Worm (Caenorhabditis elegans) whole organism, L1 larva: ENCODE data around the gene ttn-1.

Source experiments
- C04F5.9 ChIP-seq: sonication (generic microtip); optimal IDR thresholded peaks from 2 replicates; lab custom pipeline; 2016; ENCODE audit warnings: missing genetic modification characterization, missing compliant biosample characterization
- C34B4.2 ChIP-seq: sonication (generic microtip); optimal IDR thresholded peaks from 2 replicates; lab custom pipeline; 2017; ENCODE audit warnings: mild to moderate bottlenecking, missing genetic modification characterization, missing compliant biosample characterization
- aly-2 ChIP-seq: fragments of 150-350 bp; optimal IDR thresholded peaks from 2 replicates; lab custom pipeline; 2014; ENCODE audit warnings: missing biosample characterization, missing genetic modification characterization
- ama-1 ChIP-seq: fragments of 150-350 bp; optimal IDR thresholded peaks from 2 replicates; lab custom pipeline; 2014
- ceh-63 ChIP-seq: fragments of 200-800 bp; sonication (Bioruptor generic); optimal IDR thresholded peaks from 2 replicates; lab custom pipeline; 2018; ENCODE audit warnings: mild to moderate bottlenecking, missing genetic modification characterization, missing compliant biosample characterization
- ceh-8 ChIP-seq: fragments of 200-800 bp; sonication (Bioruptor generic); optimal IDR thresholded peaks from 2 replicates; lab custom pipeline; 2018; ENCODE audit warnings: mild to moderate bottlenecking, missing genetic modification characterization, moderate library complexity, missing compliant biosample characterization
- ceh-82 ChIP-seq, 3 experiments: fragments of 150-350 bp in 1 of 3; sonication (generic microtip) in 2 of 3; optimal IDR thresholded peaks; 2 replicates each; lab custom pipeline; 2014 to 2017; ENCODE audit warnings: missing biosample characterization in 3 of 3, missing genetic modification characterization in 3 of 3
- ceh-88 ChIP-seq: fragments of 200-800 bp; sonication (Bioruptor generic); IDR thresholded peaks from 2 replicates; pipeline ENCODE4 v1.3.6; 2022; ENCODE audit warnings: missing genetic modification characterization, missing compliant biosample characterization
- ceh-90 ChIP-seq: sonication (generic microtip); optimal IDR thresholded peaks from 2 replicates; lab custom pipeline; 2016; ENCODE audit warnings: missing genetic modification characterization, missing compliant biosample characterization
- ces-1 ChIP-seq: fragments of 150-350 bp; optimal IDR thresholded peaks from 2 replicates; lab custom pipeline; 2014; ENCODE audit warnings: missing biosample characterization, missing genetic modification reagents, missing genetic modification characterization
- dsc-1 ChIP-seq: sonication (generic microtip); optimal IDR thresholded peaks from 2 replicates; lab custom pipeline; 2016; ENCODE audit warnings: mild to moderate bottlenecking, missing genetic modification characterization, missing compliant biosample characterization
- efl-3 ChIP-seq: fragments of 200-800 bp; sonication (Bioruptor generic); optimal IDR thresholded peaks from 2 replicates; lab custom pipeline; 2018; ENCODE audit warnings: mild to moderate bottlenecking, missing genetic modification characterization, missing compliant biosample characterization
- elt-2 ChIP-seq: sonication (generic microtip); optimal IDR thresholded peaks from 2 replicates; lab custom pipeline; 2016; ENCODE audit warnings: missing genetic modification characterization, mild to moderate bottlenecking, inconsistent platforms, missing compliant biosample characterization, missing genetic modification reagents
- elt-3 ChIP-seq, 6 experiments: fragments of 150-350 bp in 1 of 6; sonication (generic microtip); optimal IDR thresholded peaks; 2 replicates each; lab custom pipeline; 2017 to 2018; ENCODE audit warnings: missing biosample characterization in 6 of 6, missing genetic modification characterization in 6 of 6, inconsistent platforms in 1 of 6
- ets-5 ChIP-seq: fragments of 200-800 bp; sonication (Bioruptor generic); IDR thresholded peaks from 2 replicates; pipeline ENCODE4 v1.3.6; 2022; ENCODE audit warnings: missing genetic modification characterization, missing compliant biosample characterization
- fkh-4 ChIP-seq: sonication (generic microtip); optimal IDR thresholded peaks from 2 replicates; lab custom pipeline; 2016; ENCODE audit warnings: missing compliant biosample characterization, missing genetic modification characterization, borderline replicate concordance
- fos-1 ChIP-seq: fragments of 150-350 bp; optimal IDR thresholded peaks from 2 replicates; lab custom pipeline; 2014; ENCODE audit warnings: missing biosample characterization, missing genetic modification characterization
- grh-1 ChIP-seq: fragments of 200-800 bp; sonication (Bioruptor generic); IDR thresholded peaks from 2 replicates; pipeline ENCODE4 v1.3.6; 2022; ENCODE audit warnings: missing genetic modification reagents, missing genetic modification characterization, missing compliant biosample characterization
- hlh-17 ChIP-seq: fragments of 200-800 bp; sonication (Bioruptor generic); optimal IDR thresholded peaks from 2 replicates; lab custom pipeline; 2018; ENCODE audit warnings: missing genetic modification characterization, mild to moderate bottlenecking, missing compliant biosample characterization, moderate library complexity, borderline replicate concordance
- hpl-2 ChIP-seq: fragments of 150-350 bp; optimal IDR thresholded peaks from 2 replicates; lab custom pipeline; 2014; ENCODE audit warnings: missing biosample characterization, missing genetic modification reagents, missing genetic modification characterization
- irx-1 ChIP-seq: sonication (generic microtip); optimal IDR thresholded peaks from 2 replicates; lab custom pipeline; 2016; ENCODE audit warnings: missing genetic modification characterization, missing compliant biosample characterization
- isw-1 ChIP-seq: fragments of 200-800 bp; sonication (Bioruptor generic); IDR thresholded peaks from 2 replicates; pipeline ENCODE4 v1.3.6; 2022; ENCODE audit warnings: missing genetic modification characterization, missing compliant biosample characterization
- lin-15B ChIP-seq: fragments of 150-350 bp; sonication (generic microtip); optimal IDR thresholded peaks from 3 replicates; lab custom pipeline; 2014; ENCODE audit warnings: missing biosample characterization, missing genetic modification characterization
- lin-39 ChIP-seq: fragments of 150-350 bp; optimal IDR thresholded peaks from 2 replicates; lab custom pipeline; 2014; ENCODE audit warnings: missing biosample characterization, missing genetic modification reagents, missing genetic modification characterization
- mdl-1 ChIP-seq, 2 experiments: fragments of 150-350 bp; optimal IDR thresholded peaks; 2 replicates each; lab custom pipeline; 2014 to 2017; ENCODE audit warnings: missing biosample characterization in 2 of 2, missing genetic modification characterization in 2 of 2, inconsistent platforms in 1 of 2
- nhr-11 ChIP-seq: fragments of 150-350 bp; optimal IDR thresholded peaks from 2 replicates; lab custom pipeline; 2014; ENCODE audit warnings: missing biosample characterization, missing genetic modification characterization
- nhr-20 ChIP-seq: sonication (generic microtip); optimal IDR thresholded peaks from 2 replicates; lab custom pipeline; 2016; ENCODE audit warnings: mild to moderate bottlenecking, missing genetic modification characterization, missing compliant biosample characterization
- nhr-28 ChIP-seq: fragments of 150-350 bp; optimal IDR thresholded peaks from 2 replicates; lab custom pipeline; 2014; ENCODE audit warnings: missing biosample characterization, missing genetic modification characterization
- nhr-71 ChIP-seq: sonication (generic microtip); optimal IDR thresholded peaks from 2 replicates; lab custom pipeline; 2016; ENCODE audit warnings: mild to moderate bottlenecking, missing genetic modification characterization, moderate library complexity, missing compliant biosample characterization
- nhr-76 ChIP-seq: sonication (generic microtip); optimal IDR thresholded peaks from 2 replicates; lab custom pipeline; 2017; ENCODE audit warnings: missing biosample characterization, missing genetic modification characterization
- nhr-77 ChIP-seq: fragments of 150-350 bp; optimal IDR thresholded peaks from 2 replicates; lab custom pipeline; 2014; ENCODE audit warnings: missing biosample characterization, missing genetic modification characterization
- nhr-84 ChIP-seq: sonication (generic microtip); optimal IDR thresholded peaks from 2 replicates; lab custom pipeline; 2017; ENCODE audit warnings: missing biosample characterization, missing genetic modification characterization
- nhr-90 ChIP-seq: sonication (generic microtip); optimal IDR thresholded peaks from 2 replicates; lab custom pipeline; 2016; ENCODE audit warnings: mild to moderate bottlenecking, missing genetic modification characterization, missing compliant biosample characterization; ENCODE audit not compliant: poor library complexity
- pag-3 ChIP-seq: sonication (generic microtip); optimal IDR thresholded peaks from 2 replicates; lab custom pipeline; 2017; ENCODE audit warnings: missing genetic modification characterization, mild to moderate bottlenecking, missing compliant biosample characterization, antibody characterized with exemption, borderline replicate concordance; ENCODE audit not compliant: insufficient read depth
- pax-3 ChIP-seq: fragments of 200-800 bp; sonication (Bioruptor generic); optimal IDR thresholded peaks from 2 replicates; lab custom pipeline; 2018; ENCODE audit warnings: mild to moderate bottlenecking, missing genetic modification characterization, moderate library complexity, missing compliant biosample characterization
- pqm-1 ChIP-seq: sonication (generic microtip); optimal IDR thresholded peaks from 3 replicates; lab custom pipeline; 2017; ENCODE audit warnings: missing biosample characterization, missing genetic modification characterization
- rnt-1 ChIP-seq: sonication (generic microtip); optimal IDR thresholded peaks from 2 replicates; lab custom pipeline; 2016; ENCODE audit warnings: mild to moderate bottlenecking, missing genetic modification characterization, moderate library complexity, missing compliant biosample characterization
- snpc-4 ChIP-seq: fragments of 150-350 bp; optimal IDR thresholded peaks from 2 replicates; lab custom pipeline; 2014; ENCODE audit warnings: missing biosample characterization, missing genetic modification characterization
- snu-23 ChIP-seq: sonication (generic microtip); optimal IDR thresholded peaks from 2 replicates; lab custom pipeline; 2016; ENCODE audit warnings: missing genetic modification characterization, missing compliant biosample characterization
- sox-4 ChIP-seq: sonication (generic microtip); optimal IDR thresholded peaks from 2 replicates; lab custom pipeline; 2016; ENCODE audit warnings: missing genetic modification characterization, missing compliant biosample characterization
- sptf-1 ChIP-seq: fragments of 150-350 bp; optimal IDR thresholded peaks from 2 replicates; lab custom pipeline; 2014; ENCODE audit warnings: missing biosample characterization, missing genetic modification characterization
- swsn-7 ChIP-seq: sonication (generic microtip); optimal IDR thresholded peaks from 2 replicates; lab custom pipeline; 2016; ENCODE audit warnings: missing genetic modification characterization, missing compliant biosample characterization
- unc-30 ChIP-seq: sonication (generic microtip); optimal IDR thresholded peaks from 2 replicates; lab custom pipeline; 2017; ENCODE audit warnings: missing biosample characterization, missing genetic modification characterization
- unc-86 ChIP-seq: sonication (generic microtip); optimal IDR thresholded peaks from 2 replicates; lab custom pipeline; 2016; ENCODE audit warnings: missing genetic modification characterization, missing compliant biosample characterization
- unc-98 ChIP-seq: fragments of 200-800 bp; sonication (Bioruptor generic); IDR thresholded peaks from 2 replicates; pipeline ENCODE4 v1.3.6; 2022; ENCODE audit warnings: missing genetic modification characterization, missing compliant biosample characterization
- xbp-1 ChIP-seq: sonication (generic microtip); optimal IDR thresholded peaks from 2 replicates; lab custom pipeline; 2016; ENCODE audit warnings: missing genetic modification characterization, missing compliant biosample characterization
- zag-1 ChIP-seq: fragments of 150-350 bp; optimal IDR thresholded peaks from 2 replicates; lab custom pipeline; 2014; ENCODE audit warnings: missing biosample characterization, missing genetic modification characterization
- zip-4 ChIP-seq: fragments of 200-800 bp; sonication (Bioruptor generic); optimal IDR thresholded peaks from 2 replicates; lab custom pipeline; 2018; ENCODE audit warnings: mild to moderate bottlenecking, missing genetic modification characterization, moderate library complexity, missing compliant biosample characterization
- ztf-11 ChIP-seq, 2 experiments: sonication (generic microtip); optimal IDR thresholded peaks; 2 replicates each; lab custom pipeline; 2016 to 2017; ENCODE audit warnings: missing genetic modification characterization in 2 of 2, missing biosample characterization in 1 of 2, missing compliant biosample characterization in 1 of 2
- ztf-4 ChIP-seq: fragments of 150-350 bp; optimal IDR thresholded peaks from 2 replicates; lab custom pipeline; 2014; ENCODE audit warnings: missing biosample characterization, missing genetic modification characterization

The ttn-1 gene

ce11 chrV:6224984-6225617, 22.7 kb upstream of the ttn-1 start (continued):
- TF ChIP-seq elt-3 (tag; optimal IDR thresholded peaks at IDR 0.05; lab: Kevin White, UChicago), result peak in 1 of 6 experiments; percentile 3
- peak; percentile 45 for TF ChIP-seq aly-2
- no peak for TF ChIP-seq fkh-4 (tag; lab: Kevin White, UChicago)
- no peak for TF ChIP-seq pag-3 (tag; lab: Kevin White, UChicago)
- TF ChIP-seq unc-98, result no peak
- TF ChIP-seq zip-4 (GFP tag; lab: Kevin White, UChicago), result no peak
- TF ChIP-seq unc-30 (tag; lab: Kevin White, UChicago), result no peak
- no peak for TF ChIP-seq ama-1 (lab: Kevin White, UChicago)
- peak; percentile 4 for TF ChIP-seq nhr-90 (tag; lab: Kevin White, UChicago)

- peak; percentile 92 for TF ChIP-seq xbp-1 (tag; lab: Kevin White, UChicago)
- peak; percentile 80 for TF ChIP-seq ceh-88 (GFP tag; lab: Robert Waterston, UW)
- TF ChIP-seq C04F5.9, result peak; percentile 66
- TF ChIP-seq sox-4 (tag; lab: Kevin White, UChicago), result peak; percentile 95
- TF ChIP-seq nhr-71, result peak; percentile 100
- no peak for TF ChIP-seq efl-3 (GFP tag; lab: Kevin White, UChicago)
- peak; percentile 95 for TF ChIP-seq rnt-1 (tag; lab: Kevin White, UChicago)
- TF ChIP-seq ztf-11 (tag; optimal IDR thresholded peaks at IDR 0.05; lab: Kevin White, UChicago), result peak in 1 of 2 experiments; percentile 78
- TF ChIP-seq ceh-8 (GFP tag; lab: Kevin White, UChicago), result peak; percentile 93
- peak; percentile 25 for TF ChIP-seq lin-15B (tag; lab: Kevin White, UChicago)
- no peak for TF ChIP-seq sptf-1 (tag; lab: Kevin White, UChicago)
- peak; percentile 99 for TF ChIP-seq dsc-1 (tag; lab: Kevin White, UChicago)
- TF ChIP-seq pqm-1, result no peak
- TF ChIP-seq nhr-77, result peak; percentile 94
- TF ChIP-seq ceh-82 (tag; optimal IDR thresholded peaks at IDR 0.05; lab: Kevin White, UChicago), result peak; percentile 81 to 95 (median 87)
- peak; percentile 86 for TF ChIP-seq hpl-2 (GFP tag; lab: Kevin White, UChicago)
- TF ChIP-seq nhr-76 (tag; lab: Kevin White, UChicago), result no peak
- TF ChIP-seq nhr-20 (tag; lab: Kevin White, UChicago), result peak; percentile 99
- TF ChIP-seq lin-39 (tag; lab: Kevin White, UChicago), result peak; percentile 93
- TF ChIP-seq unc-86 (tag; lab: Kevin White, UChicago), result peak; percentile 99
- peak; percentile 92 for TF ChIP-seq irx-1
- TF ChIP-seq ceh-90 (tag; lab: Kevin White, UChicago), result no peak
- TF ChIP-seq pax-3, result peak; percentile 94
- TF ChIP-seq C34B4.2 (tag; lab: Kevin White, UChicago), result no peak
- peak; percentile 89 for TF ChIP-seq fos-1 (tag; lab: Kevin White, UChicago)
- no peak for TF ChIP-seq hlh-17 (GFP tag; lab: Kevin White, UChicago)
- no peak for TF ChIP-seq zag-1 (tag; lab: Kevin White, UChicago)
- peak; percentile 93 for TF ChIP-seq pag-3 (tag; lab: Kevin White, UChicago)
- peak; percentile 93 for TF ChIP-seq grh-1 (GFP tag; lab: Robert Waterston, UW)
- peak; percentile 84 to 99 for TF ChIP-seq mdl-1 (tag; optimal IDR thresholded peaks at IDR 0.05; lab: Kevin White, UChicago)
- peak; percentile 92 for TF ChIP-seq nhr-11 (tag; lab: Kevin White, UChicago)
- TF ChIP-seq snu-23 (GFP tag; lab: Kevin White, UChicago), result peak; percentile 98
- TF ChIP-seq snpc-4 (tag; lab: Kevin White, UChicago), result peak; percentile 83
- peak; percentile 85 for TF ChIP-seq isw-1 (GFP tag; lab: Robert Waterston, UW)
- no peak for TF ChIP-seq nhr-28 (tag; lab: Kevin White, UChicago)
- peak; percentile 98 for TF ChIP-seq swsn-7 (tag; lab: Kevin White, UChicago)
- TF ChIP-seq elt-2 (tag; lab: Kevin White, UChicago), result peak; percentile 76
- TF ChIP-seq ets-5 (GFP tag; lab: Robert Waterston, UW), result no peak
- TF ChIP-seq ztf-4, result peak; percentile 96
- TF ChIP-seq ceh-63, result no peak
- TF ChIP-seq ces-1 (GFP tag; lab: Kevin White, UChicago), result no peak
- peak; percentile 86 for TF ChIP-seq nhr-84
Measured at ce11 chrV:6224494-6224959, 22.1 kb upstream of the ttn-1 start.
